Fruit fly (Drosophila melanogaster): Measurements from ENCODE around the gene MnM.

MnM gene

dm6 chr3L:3192912-3193311, 14.5 kb upstream of the MnM start, which contains the start of gene Hsp83 (continued):
- TF ChIP-seq pan (optimal IDR thresholded peaks at IDR 0.05) (no peak), pan (GFP tag; optimal IDR thresholded peaks at IDR 0.05 in 1 of 2, IDR thresholded peaks at IDR 0.05 in 1 of 2) (peak in 1 of 2 experiments; percentile 92), CG13287 (GFP tag; IDR thresholded peaks at IDR 0.05; ENCODE audit: partially characterized antibody) (no peak), zen (tag; optimal IDR thresholded peaks at IDR 0.05) (peak; percentile 66), CG4282 (GFP tag; optimal IDR thresholded peaks at IDR 0.05) (peak; percentile 85), CG15696 (tag; optimal IDR thresholded peaks at IDR 0.05) (peak; percentile 36), CG7357 (GFP tag; IDR thresholded peaks at IDR 0.05) (peak; percentile 61; the same call in 2 of the 3 replicates), NfI (GFP tag; optimal IDR thresholded peaks at IDR 0.05) (peak; percentile 98), TFAM (GFP tag; optimal IDR thresholded peaks at IDR 0.05) (peak; percentile 89), CG2678 (tag; optimal IDR thresholded peaks at IDR 0.05) (peak; percentile 91), eyg (GFP tag; optimal IDR thresholded peaks at IDR 0.05) (peak; percentile 97), CG3838 (GFP tag; optimal IDR thresholded peaks at IDR 0.05) (peak; percentile 52), ATbp (GFP tag; optimal IDR thresholded peaks at IDR 0.05) (peak; percentile 97), grn (GFP tag; optimal IDR thresholded peaks at IDR 0.05) (peak; percentile 81), CG13624 (GFP tag; optimal IDR thresholded peaks at IDR 0.05) (peak; percentile 94), CG10267 (tag; optimal IDR thresholded peaks at IDR 0.05) (peak; percentile 99), CG18011 (GFP tag; optimal IDR thresholded peaks at IDR 0.05) (peak; percentile 90), tna (GFP tag; IDR thresholded peaks at IDR 0.05; ENCODE audit: partially characterized antibody) (no peak), lmd (GFP tag; IDR thresholded peaks at IDR 0.05) (peak; percentile 80), CG18262 (tag; optimal IDR thresholded peaks at IDR 0.05) (peak; percentile 83), Hr3 (GFP tag; optimal IDR thresholded peaks at IDR 0.05) (peak; percentile 73), CG4404 (GFP tag; IDR thresholded peaks at IDR 0.05) (peak; percentile 26; the same call in 1 of the 2 replicates), CG3726 (GFP tag; IDR thresholded peaks at IDR 0.05) (peak; percentile 90), nerfin-2 (GFP tag; IDR thresholded peaks at IDR 0.05; ENCODE audit: partially characterized antibody) (no peak), odd (GFP tag; optimal IDR thresholded peaks at IDR 0.05) (peak; percentile 99), pros (GFP tag; optimal IDR thresholded peaks at IDR 0.05) (peak; percentile 82), CG4424 (GFP tag; optimal IDR thresholded peaks at IDR 0.05) (peak; percentile 91), jigr1 (GFP tag; IDR thresholded peaks at IDR 0.05) (no peak), gcm2 (GFP tag; optimal IDR thresholded peaks at IDR 0.05) (peak; percentile 92), cato (GFP tag; optimal IDR thresholded peaks at IDR 0.05; ENCODE audit: borderline replicate concordance) (peak; percentile 66), ham (GFP tag; IDR thresholded peaks at IDR 0.05) (peak; percentile 45; the same call in 1 of the 2 replicates), CG13424 (tag; optimal IDR thresholded peaks at IDR 0.05) (peak; percentile 72), seq (GFP tag; IDR thresholded peaks at IDR 0.05) (peak; percentile 92), nerfin-1 (tag; optimal IDR thresholded peaks at IDR 0.05) (peak; percentile 94), ERR (GFP tag; optimal IDR thresholded peaks at IDR 0.05) (peak; percentile 84), CG2129 (GFP tag; IDR thresholded peaks at IDR 0.05; ENCODE audit: partially characterized antibody) (no peak), CG5953 (GFP tag; IDR thresholded peaks at IDR 0.05) (peak; percentile 94), CG9609 (GFP tag; optimal IDR thresholded peaks at IDR 0.05) (peak; percentile 88), CG5245 (GFP tag; optimal IDR thresholded peaks at IDR 0.05) (peak; percentile 91), h (optimal IDR thresholded peaks at IDR 0.05) (no peak), NK7.1 (GFP tag; optimal IDR thresholded peaks at IDR 0.05) (peak; percentile 95), tgo (GFP tag; IDR thresholded peaks at IDR 0.05) (peak; percentile 85), ac (GFP tag; optimal IDR thresholded peaks at IDR 0.05) (peak; percentile 93), amos (GFP tag; IDR thresholded peaks at IDR 0.05; ENCODE audit: partially characterized antibody) (peak; percentile 3; the same call in 1 of the 2 replicates), CG10209 (GFP tag; optimal IDR thresholded peaks at IDR 0.05) (peak; percentile 96), sens (GFP tag) (peak; percentile 97), scrt (GFP tag; optimal IDR thresholded peaks at IDR 0.05) (peak; percentile 98), ranshi (GFP tag; IDR thresholded peaks at IDR 0.05) (peak; percentile 92), prd (optimal IDR thresholded peaks at IDR 0.05) (no peak), prd (GFP tag; IDR thresholded peaks at IDR 0.05) (peak; percentile 71), CG12744 (GFP tag; optimal IDR thresholded peaks at IDR 0.05) (peak; percentile 94)
